Fruit fly (Drosophila melanogaster) whole organism, pupa: ENCODE results near the gene CG17292.

Experiments used
- CG10348 ChIP-seq: fragments of 200-800 bp; sonication (Bioruptor generic); IDR thresholded peaks from 2 replicates; pipeline ENCODE4 v1.3.6; 2022; ENCODE audit warnings: missing biosample characterization, missing genetic modification characterization
- CG34367 ChIP-seq: fragments of 200-800 bp; sonication (Bioruptor generic); optimal IDR thresholded peaks from 2 replicates; lab custom pipeline; 2018; ENCODE audit warnings: missing biosample characterization, mild to moderate bottlenecking, missing genetic modification characterization
- EcR ChIP-seq: fragments of 200-800 bp; sonication (Bioruptor generic); optimal IDR thresholded peaks from 3 replicates; lab custom pipeline; 2019; ENCODE audit warnings: missing biosample characterization, missing genetic modification characterization, mild to moderate bottlenecking, moderate library complexity, missing genetic modification reagents
- Pif1A ChIP-seq: fragments of 200-800 bp; sonication (Bioruptor generic); optimal IDR thresholded peaks from 3 replicates; lab custom pipeline; 2016; ENCODE audit warnings: missing biosample characterization, missing genetic modification characterization
- Pif1B ChIP-seq: fragments of 200-800 bp; sonication (Bioruptor generic); optimal IDR thresholded peaks from 3 replicates; lab custom pipeline; 2016; ENCODE audit warnings: missing biosample characterization, missing genetic modification characterization
- Snoo ChIP-seq: fragments of 200-800 bp; sonication (Bioruptor generic); optimal IDR thresholded peaks from 3 replicates; lab custom pipeline; 2017; ENCODE audit warnings: missing biosample characterization, mild to moderate bottlenecking, missing genetic modification characterization, inconsistent platforms
- rn ChIP-seq: fragments of 200-800 bp; sonication (Bioruptor generic); IDR thresholded peaks from 2 replicates; pipeline ENCODE4 v1.3.6; 2022; ENCODE audit warnings: missing biosample characterization, missing genetic modification characterization

DNA sequence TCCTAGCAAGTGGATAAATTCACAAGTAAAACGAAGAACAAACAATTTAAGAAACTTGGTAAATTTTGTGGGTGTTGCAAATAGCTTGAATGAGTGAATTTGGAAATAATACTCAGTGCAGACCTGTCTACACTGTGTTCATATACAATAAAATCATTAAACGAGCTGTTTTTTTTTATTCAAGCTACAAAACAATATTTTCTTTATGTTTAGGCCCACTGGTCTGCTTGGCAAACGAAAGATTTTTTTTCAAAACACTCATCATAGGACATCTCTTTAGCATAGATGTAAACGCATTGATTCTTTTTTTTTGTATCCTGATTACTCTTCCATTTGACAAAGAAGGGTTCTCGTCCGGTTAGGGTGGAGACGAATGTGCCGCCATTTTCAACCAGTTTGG, 22.0 kb downstream of the CG17292 start, which contains the start of gene CG42820:
- TF ChIP-seq CG10348 (GFP tag; lab: Robert Waterston, UW): no peak
- TF ChIP-seq Pif1B: no peak
- no peak for TF ChIP-seq EcR (GFP tag; lab: Kevin White, UChicago)
- TF ChIP-seq CG34367 (tag; lab: Kevin White, UChicago): no peak
- no peak for TF ChIP-seq Pif1A (GFP tag; lab: Kevin White, UChicago)
- no peak for TF ChIP-seq rn
- TF ChIP-seq Snoo (tag; lab: Kevin White, UChicago): no peak
